Fruit fly (Drosophila melanogaster): ENCODE data around the gene ko.
A peak's percentile ranks its signal among the peaks of the same experiment; 100 is the strongest.

The ko gene

DNA sequence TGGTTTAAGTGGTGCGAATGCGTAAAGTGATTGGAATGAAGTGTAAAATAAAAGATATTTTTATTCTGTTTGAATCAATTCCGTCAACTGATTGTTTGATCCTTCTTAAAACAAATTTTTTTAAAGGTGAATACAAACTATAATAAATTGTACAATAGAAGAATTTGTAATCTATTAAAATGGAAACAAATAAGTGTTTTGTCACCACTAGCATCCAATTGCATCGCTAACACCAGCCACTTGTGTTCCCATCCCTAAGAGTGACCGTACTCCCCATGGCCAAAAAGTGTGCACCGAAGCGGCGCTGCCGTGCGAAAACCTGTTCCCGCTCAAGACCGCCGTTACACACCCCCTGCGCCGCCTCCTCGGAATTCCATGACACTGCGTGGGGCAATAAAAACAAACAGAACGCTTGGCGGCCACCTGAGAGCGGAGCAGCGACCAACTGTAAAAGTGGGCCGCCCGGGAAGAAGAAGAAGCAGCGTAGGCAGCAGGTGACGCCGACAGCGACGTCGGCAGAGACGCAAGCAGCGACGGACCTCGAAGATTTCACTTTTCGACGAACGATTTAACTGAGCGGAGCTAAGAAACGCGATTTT is 103.2 kb downstream of the ko start, which contains the start of gene Pdss2 (continued):
- TF ChIP-seq sna (GFP tag; IDR thresholded peaks at IDR 0.05; ENCODE audit: partially characterized antibody) = peak; percentile 86
- peak; percentile 62 for TF ChIP-seq bcd (GFP tag; optimal IDR thresholded peaks at IDR 0.05)
- TF ChIP-seq Hr39 (optimal IDR thresholded peaks at IDR 0.05) = no peak
- no peak for TF ChIP-seq CG3065 (GFP tag; optimal IDR thresholded peaks at IDR 0.05)
- peak; percentile 97 for TF ChIP-seq crol (GFP tag; IDR thresholded peaks at IDR 0.05)
- TF ChIP-seq bowl (GFP tag; IDR thresholded peaks at IDR 0.05) = 0 out of 2 replicates have a peak, but pooled peaks have one; percentile 14
- no peak for TF ChIP-seq NC2α (GFP tag; optimal IDR thresholded peaks at IDR 0.05)
- TF ChIP-seq CG31441 (GFP tag; IDR thresholded peaks at IDR 0.05) = peak; percentile 68
- peak; percentile 39; the same call in 2 of the 3 replicates for TF ChIP-seq CG14860 (GFP tag; IDR thresholded peaks at IDR 0.05; ENCODE audit: partially characterized antibody)
- peak; percentile 32 for TF ChIP-seq cwo (GFP tag; optimal IDR thresholded peaks at IDR 0.05)
- peak; percentile 75 for TF ChIP-seq CG33213 (GFP tag; optimal IDR thresholded peaks at IDR 0.05)
- TF ChIP-seq CG2199 (GFP tag; IDR thresholded peaks at IDR 0.05) = no peak
- peak; percentile 64 for TF ChIP-seq CG31388 (GFP tag; optimal IDR thresholded peaks at IDR 0.05)
- TF ChIP-seq yki (optimal IDR thresholded peaks at IDR 0.05) = no peak
- peak; percentile 73 for TF ChIP-seq Fer3 (tag; optimal IDR thresholded peaks at IDR 0.05)
- TF ChIP-seq CG10274 (GFP tag; optimal IDR thresholded peaks at IDR 0.05) = peak; percentile 14
- TF ChIP-seq al (GFP tag; IDR thresholded peaks at IDR 0.05) = peak; percentile 79
- peak; percentile 72 for TF ChIP-seq gro (GFP tag; optimal IDR thresholded peaks at IDR 0.05)
- TF ChIP-seq CG11504 (tag; optimal IDR thresholded peaks at IDR 0.05) = peak; percentile 67
- peak; percentile 57 for TF ChIP-seq Side (GFP tag; optimal IDR thresholded peaks at IDR 0.05)
- peak; percentile 73 for TF ChIP-seq toy (GFP tag; IDR thresholded peaks at IDR 0.05)
- TF ChIP-seq Pdp1 (GFP tag; optimal IDR thresholded peaks at IDR 0.05) = peak; percentile 17 to 72
- TF ChIP-seq CG14050 (GFP tag; IDR thresholded peaks at IDR 0.05) = peak; percentile 73
- peak; percentile 46 for TF ChIP-seq CG18011 (GFP tag; optimal IDR thresholded peaks at IDR 0.05)
- no peak for TF ChIP-seq CG6813 (GFP tag; optimal IDR thresholded peaks at IDR 0.05)
- no peak for TF ChIP-seq prd (optimal IDR thresholded peaks at IDR 0.05)
- TF ChIP-seq prd (GFP tag; IDR thresholded peaks at IDR 0.05) = peak; percentile 87
- TF ChIP-seq mirr (GFP tag; optimal IDR thresholded peaks at IDR 0.05) = peak; percentile 70
- peak; percentile 86 for TF ChIP-seq CG12769 (tag; optimal IDR thresholded peaks at IDR 0.05)
- peak; percentile 63 for TF ChIP-seq CG30020 (tag; optimal IDR thresholded peaks at IDR 0.05)
- peak; percentile 91 for TF ChIP-seq Rfx (GFP tag; IDR thresholded peaks at IDR 0.05)
- TF ChIP-seq CG4617 (GFP tag; optimal IDR thresholded peaks at IDR 0.05; ENCODE audit: borderline replicate concordance) = peak; percentile 3
- peak; percentile 88 for TF ChIP-seq CG30403 (GFP tag; optimal IDR thresholded peaks at IDR 0.05)
- peak; percentile 98 for TF ChIP-seq ftz-f1 (GFP tag; optimal IDR thresholded peaks at IDR 0.05)
- TF ChIP-seq ewg (GFP tag; optimal IDR thresholded peaks at IDR 0.05) = peak; percentile 30
- peak; percentile 66 for TF ChIP-seq HLH54F (GFP tag; optimal IDR thresholded peaks at IDR 0.05)
- TF ChIP-seq corto (GFP tag; optimal IDR thresholded peaks at IDR 0.05) = no peak
- TF ChIP-seq CG12659 (GFP tag; optimal IDR thresholded peaks at IDR 0.05) = peak; percentile 58
- peak; percentile 76 for TF ChIP-seq tgo (GFP tag; IDR thresholded peaks at IDR 0.05)
- TF ChIP-seq Fer2 (tag; optimal IDR thresholded peaks at IDR 0.05) = peak; percentile 69
- peak; percentile 59 for TF ChIP-seq caup (GFP tag; optimal IDR thresholded peaks at IDR 0.05; ENCODE audit: severe bottlenecking)
- TF ChIP-seq BEAF-32 (GFP tag; optimal IDR thresholded peaks at IDR 0.05) = peak; percentile 83
- TF ChIP-seq nau (GFP tag; optimal IDR thresholded peaks at IDR 0.05) = peak; percentile 14
- no peak for TF ChIP-seq fd102C (GFP tag; optimal IDR thresholded peaks at IDR 0.05)
- peak; percentile 8 for TF ChIP-seq wek (GFP tag; optimal IDR thresholded peaks at IDR 0.05)
- peak; percentile 85 for TF ChIP-seq Xbp1 (GFP tag; optimal IDR thresholded peaks at IDR 0.05)
- no peak for TF ChIP-seq gcm2 (GFP tag; optimal IDR thresholded peaks at IDR 0.05)
- peak; percentile 80 for TF ChIP-seq nmo (GFP tag; optimal IDR thresholded peaks at IDR 0.05)
- TF ChIP-seq HmgZ (tag; optimal IDR thresholded peaks at IDR 0.05) = peak; percentile 73
